Worm (Caenorhabditis elegans) whole organism, L4 larva: ENCODE measurements around the gene gei-3.

ENCODE experiments used
- ces-1 ChIP-seq: fragments of 150-350 bp; sonication (generic microtip); optimal IDR thresholded peaks from 4 replicates; lab custom pipeline; 2014; ENCODE audit warnings: missing biosample characterization, missing genetic modification reagents, missing genetic modification characterization
- gei-8 ChIP-seq: fragments of 200-800 bp; sonication (Bioruptor generic); optimal IDR thresholded peaks from 2 replicates; lab custom pipeline; 2018; ENCODE audit warnings: mild to moderate bottlenecking, missing genetic modification characterization, missing compliant biosample characterization
- nhr-11 ChIP-seq: fragments of 150-350 bp; optimal IDR thresholded peaks from 2 replicates; lab custom pipeline; 2014; ENCODE audit warnings: missing biosample characterization, missing genetic modification characterization
- nhr-237 ChIP-seq: sonication (generic microtip); optimal IDR thresholded peaks from 2 replicates; lab custom pipeline; 2017; ENCODE audit warnings: missing biosample characterization, missing genetic modification characterization
- nhr-77 ChIP-seq: fragments of 150-350 bp; optimal IDR thresholded peaks from 2 replicates; lab custom pipeline; 2014; ENCODE audit warnings: missing biosample characterization, missing genetic modification characterization
- snpc-4 ChIP-seq: fragments of 150-350 bp; optimal IDR thresholded peaks from 2 replicates; lab custom pipeline; 2014; ENCODE audit warnings: missing biosample characterization, missing genetic modification characterization
- zip-11 ChIP-seq: fragments of 200-800 bp; sonication (Bioruptor generic); IDR thresholded peaks from 2 replicates; pipeline ENCODE4 v1.3.6; 2022; ENCODE audit warnings: missing genetic modification characterization, missing compliant biosample characterization

ce11 chrX:12846043-12846442, 32.6 kb upstream of the gei-3 start, which contains the start of gene C52G5.3:
- TF ChIP-seq gei-8 (GFP tag; lab: Kevin White, UChicago) = no peak
- TF ChIP-seq snpc-4 = no peak
- no peak for TF ChIP-seq nhr-237 (tag; lab: Kevin White, UChicago)
- no peak for TF ChIP-seq zip-11 (GFP tag; lab: Robert Waterston, UW)
- no peak for TF ChIP-seq nhr-11 (tag; lab: Kevin White, UChicago)
- TF ChIP-seq nhr-77 (tag; lab: Kevin White, UChicago) = no peak
- no peak for TF ChIP-seq ces-1 (GFP tag; lab: Kevin White, UChicago)
